Worm (Caenorhabditis elegans) whole organism, early embryonic: ENCODE data around the gene ulp-3.
A peak's percentile ranks its signal among the peaks of the same experiment; 100 is the strongest.

ENCODE experiments used
- B0310.2 ChIP-seq: sonication (generic microtip); optimal IDR thresholded peaks from 2 replicates; lab custom pipeline; 2016; ENCODE audit warnings: mild to moderate bottlenecking, missing genetic modification characterization, missing compliant biosample characterization
- F13C5.2 ChIP-seq: sonication (generic microtip); optimal IDR thresholded peaks from 2 replicates; lab custom pipeline; 2017; ENCODE audit warnings: mild to moderate bottlenecking, missing genetic modification characterization, inconsistent platforms, missing compliant biosample characterization
- aly-1 ChIP-seq: sonication (generic microtip); optimal IDR thresholded peaks from 2 replicates; lab custom pipeline; 2016; ENCODE audit warnings: missing genetic modification characterization, missing compliant biosample characterization
- ama-1 ChIP-seq: fragments of 150-350 bp; optimal IDR thresholded peaks from 2 replicates; lab custom pipeline; 2014
- ceh-13 ChIP-seq: fragments of 200-800 bp; sonication (Bioruptor generic); optimal IDR thresholded peaks from 2 replicates; lab custom pipeline; 2018; ENCODE audit warnings: mild to moderate bottlenecking, missing genetic modification characterization, missing compliant biosample characterization
- ceh-36 ChIP-seq: sonication (generic microtip); optimal IDR thresholded peaks from 2 replicates; lab custom pipeline; 2016; ENCODE audit warnings: missing genetic modification characterization, inconsistent platforms, missing compliant biosample characterization
- ets-7 ChIP-seq: sonication (generic microtip); optimal IDR thresholded peaks from 2 replicates; lab custom pipeline; 2016; ENCODE audit warnings: missing genotype, missing genetic modification characterization, missing compliant biosample characterization
- flt-1 ChIP-seq: fragments of 200-800 bp; sonication (Bioruptor generic); IDR thresholded peaks from 2 replicates; pipeline ENCODE4 v1.3.6; 2022; ENCODE audit warnings: missing genetic modification characterization, missing compliant biosample characterization
- hmbx-1 ChIP-seq: sonication (generic microtip); optimal IDR thresholded peaks from 2 replicates; lab custom pipeline; 2016; ENCODE audit warnings: mild to moderate bottlenecking, missing genetic modification characterization, missing compliant biosample characterization
- hmg-4 ChIP-seq: fragments of 200-800 bp; sonication (Bioruptor generic); optimal IDR thresholded peaks from 2 replicates; lab custom pipeline; 2018; ENCODE audit warnings: mild to moderate bottlenecking, missing genetic modification characterization, missing compliant biosample characterization
- hnd-1 ChIP-seq: sonication (generic microtip); optimal IDR thresholded peaks from 2 replicates; lab custom pipeline; 2016; ENCODE audit warnings: missing genetic modification characterization, missing compliant biosample characterization
- pes-1 ChIP-seq: fragments of 200-800 bp; sonication (Bioruptor generic); IDR thresholded peaks from 2 replicates; pipeline ENCODE4 v1.3.6; 2022; ENCODE audit warnings: missing genetic modification reagents, missing genetic modification characterization, missing compliant biosample characterization
- scrt-1 ChIP-seq: fragments of 200-800 bp; sonication (Bioruptor generic); IDR thresholded peaks from 2 replicates; pipeline ENCODE4 v1.3.6; 2022; ENCODE audit warnings: missing genetic modification characterization, missing compliant biosample characterization
- sea-1 ChIP-seq: fragments of 200-800 bp; sonication (Bioruptor generic); conservative IDR thresholded peaks from 2 replicates; pipeline ENCODE4 v1.3.6; 2022; ENCODE audit warnings: missing genetic modification characterization, missing compliant biosample characterization
- tbx-11 ChIP-seq: fragments of 200-800 bp; sonication (Bioruptor generic); IDR thresholded peaks from 2 replicates; pipeline ENCODE4 v1.3.6; 2022; ENCODE audit warnings: missing genetic modification characterization, missing compliant biosample characterization
- tbx-37 ChIP-seq: fragments of 200-800 bp; sonication (Bioruptor generic); conservative IDR thresholded peaks from 2 replicates; pipeline ENCODE4 v1.3.6; 2022; ENCODE audit warnings: missing genetic modification reagents, missing genetic modification characterization, missing compliant biosample characterization
- tra-4 ChIP-seq: sonication (generic microtip); optimal IDR thresholded peaks from 2 replicates; lab custom pipeline; 2017; ENCODE audit warnings: missing genetic modification characterization, missing compliant biosample characterization

The ulp-3 gene

ce11 chrIV:1947891-1948290, 15.5 kb upstream of the ulp-3 start, which contains the start of gene tsen-54:
tsen-54 (plus strand) TSS chrIV:1948191.
- TF ChIP-seq flt-1 (GFP tag; lab: Robert Waterston, UW) (no peak), ets-7 (tag; lab: Kevin White, UChicago) (no peak), scrt-1 (GFP tag; lab: Robert Waterston, UW) (no peak), F13C5.2 (tag; lab: Kevin White, UChicago) (no peak), ceh-13 (no peak), B0310.2 (tag; lab: Kevin White, UChicago) (no peak), aly-1 (no peak), tra-4 (tag; lab: Kevin White, UChicago) (no peak), sea-1 (GFP tag; lab: Robert Waterston, UW) (no peak), tbx-11 (no peak), ama-1 (lab: Kevin White, UChicago) (no peak), hmg-4 (no peak), pes-1 (GFP tag; lab: Robert Waterston, UW) (no peak), hnd-1 (tag; lab: Kevin White, UChicago) (no peak), hmbx-1 (no peak), tbx-37 (no peak), ceh-36 (tag; lab: Kevin White, UChicago) (no peak)

- peak; percentile 91 for TF ChIP-seq ceh-36 (tag; lab: Kevin White, UChicago)
Observed at ce11 chrIV:1949870-1950269, 13.6 kb upstream of the ulp-3 start.

DNA sequence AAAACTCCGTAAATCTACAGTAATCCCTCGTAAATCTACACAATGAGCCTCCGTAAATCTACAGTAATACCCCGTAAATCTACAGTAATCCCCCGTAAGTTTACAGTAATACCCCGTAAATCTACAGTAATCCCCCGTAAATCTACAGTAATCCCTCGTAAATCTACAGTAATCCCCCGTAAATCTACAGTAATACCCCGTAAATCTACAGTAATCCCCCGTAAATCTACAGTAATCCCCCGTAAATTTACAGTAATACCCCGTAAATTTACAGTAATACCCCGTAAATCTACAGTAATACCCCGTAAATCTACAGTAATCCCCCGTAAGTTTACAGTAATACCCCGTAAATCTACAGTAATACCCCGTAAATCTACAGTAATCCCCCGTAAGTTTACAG, 12.8 kb upstream of the ulp-3 start:
- 0 out of 2 replicates have a peak, but pooled peaks have one; percentile 29 for TF ChIP-seq sea-1 (GFP tag; lab: Robert Waterston, UW)

ce11 chrIV:1952312-1952711, 11.1 kb upstream of the ulp-3 start:
- no peak for TF ChIP-seq ceh-36 (tag; lab: Kevin White, UChicago)
- TF ChIP-seq aly-1, result no peak
- no peak for TF ChIP-seq ceh-13
- TF ChIP-seq sea-1 (GFP tag; lab: Robert Waterston, UW), result no peak
- TF ChIP-seq flt-1 (GFP tag; lab: Robert Waterston, UW), result no peak
- TF ChIP-seq tbx-37, result no peak
- TF ChIP-seq B0310.2 (tag; lab: Kevin White, UChicago), result no peak
- no peak for TF ChIP-seq pes-1 (GFP tag; lab: Robert Waterston, UW)
- TF ChIP-seq tra-4 (tag; lab: Kevin White, UChicago), result no peak
- no peak for TF ChIP-seq scrt-1 (GFP tag; lab: Robert Waterston, UW)
- TF ChIP-seq F13C5.2 (tag; lab: Kevin White, UChicago), result no peak
- TF ChIP-seq tbx-11, result no peak
- TF ChIP-seq hmg-4, result no peak
- TF ChIP-seq hnd-1 (tag; lab: Kevin White, UChicago), result no peak
- TF ChIP-seq ets-7 (tag; lab: Kevin White, UChicago), result no peak
- no peak for TF ChIP-seq ama-1 (lab: Kevin White, UChicago)
- TF ChIP-seq hmbx-1, result no peak

- TF ChIP-seq F13C5.2 (tag; lab: Kevin White, UChicago), result peak; percentile 49
- no peak for TF ChIP-seq aly-1
Observed at ce11 chrIV:1953132-1953629, 10.3 kb upstream of the ulp-3 start, which contains the start of gene F52C12.2. F52C12.2 (plus strand) TSS chrIV:1953579.

ce11 chrIV:1956411-1956810, 7.0 kb upstream of the ulp-3 start, which contains the start of gene F52C12.6:
F52C12.6 (plus strand) TSS chrIV:1956711.
- TF ChIP-seq flt-1 (GFP tag; lab: Robert Waterston, UW), result no peak
- no peak for TF ChIP-seq F13C5.2 (tag; lab: Kevin White, UChicago)
- no peak for TF ChIP-seq ceh-13
- no peak for TF ChIP-seq B0310.2 (tag; lab: Kevin White, UChicago)
- TF ChIP-seq hnd-1 (tag; lab: Kevin White, UChicago), result no peak
- no peak for TF ChIP-seq tbx-11
- no peak for TF ChIP-seq tra-4 (tag; lab: Kevin White, UChicago)
- TF ChIP-seq aly-1, result no peak
- no peak for TF ChIP-seq ama-1 (lab: Kevin White, UChicago)
- no peak for TF ChIP-seq tbx-37
- no peak for TF ChIP-seq ets-7 (tag; lab: Kevin White, UChicago)
- TF ChIP-seq scrt-1 (GFP tag; lab: Robert Waterston, UW), result no peak
- no peak for TF ChIP-seq ceh-36 (tag; lab: Kevin White, UChicago)
- TF ChIP-seq hmbx-1, result no peak
- no peak for TF ChIP-seq pes-1 (GFP tag; lab: Robert Waterston, UW)
- no peak for TF ChIP-seq sea-1 (GFP tag; lab: Robert Waterston, UW)
- TF ChIP-seq hmg-4, result no peak

DNA sequence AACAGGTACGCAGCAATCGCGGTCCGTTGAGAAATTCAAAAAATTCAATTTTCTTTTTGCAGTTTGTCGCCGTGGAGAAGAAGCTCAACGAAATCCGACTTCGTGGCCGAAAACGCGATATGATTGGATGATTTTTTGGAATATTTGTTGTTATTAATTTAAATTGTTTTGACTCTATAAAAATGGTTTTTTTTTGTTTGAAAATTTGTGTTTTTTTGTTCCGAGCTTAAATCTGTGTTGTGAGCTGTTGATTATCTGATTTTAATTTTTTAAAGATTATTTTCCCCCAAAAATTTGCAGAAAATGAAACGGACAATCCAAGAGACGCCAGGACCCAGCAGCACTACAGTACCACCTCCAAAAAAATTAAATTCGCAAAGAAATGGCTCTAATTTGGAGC, 3.9 kb upstream of the ulp-3 start, which contains the start of gene tdpo-1:
tdpo-1 (plus strand) TSS at position 301 of the 400 bp plus-strand sequence.
- TF ChIP-seq scrt-1 (GFP tag; lab: Robert Waterston, UW) (no peak), B0310.2 (tag; lab: Kevin White, UChicago) (no peak), tbx-37 (no peak), tra-4 (tag; lab: Kevin White, UChicago) (no peak), ceh-13 (no peak), ama-1 (lab: Kevin White, UChicago) (no peak), hmbx-1 (no peak), ceh-36 (tag; lab: Kevin White, UChicago) (no peak), F13C5.2 (tag; lab: Kevin White, UChicago) (no peak), aly-1 (no peak), hnd-1 (tag; lab: Kevin White, UChicago) (no peak), tbx-11 (no peak), sea-1 (GFP tag; lab: Robert Waterston, UW) (no peak), pes-1 (GFP tag; lab: Robert Waterston, UW) (no peak), hmg-4 (no peak)

ce11 chrIV:1964057-1964456, 623 bp downstream of the ulp-3 start:
- TF ChIP-seq hmbx-1 (no peak), scrt-1 (GFP tag; lab: Robert Waterston, UW) (no peak), tra-4 (tag; lab: Kevin White, UChicago) (no peak), hnd-1 (tag; lab: Kevin White, UChicago) (no peak), ceh-36 (tag; lab: Kevin White, UChicago) (no peak), tbx-37 (no peak), ceh-13 (no peak), hmg-4 (no peak), tbx-11 (no peak), aly-1 (no peak), ets-7 (tag; lab: Kevin White, UChicago) (no peak)
